Worm (Caenorhabditis elegans) whole organism, early embryonic: ENCODE measurements around the gene F59B10.4.

ENCODE experiments used
- B0310.2 ChIP-seq: sonication (generic microtip); optimal IDR thresholded peaks from 2 replicates; lab custom pipeline; 2016; ENCODE audit warnings: mild to moderate bottlenecking, missing genetic modification characterization, missing compliant biosample characterization
- F13C5.2 ChIP-seq: sonication (generic microtip); optimal IDR thresholded peaks from 2 replicates; lab custom pipeline; 2017; ENCODE audit warnings: mild to moderate bottlenecking, missing genetic modification characterization, inconsistent platforms, missing compliant biosample characterization
- aly-1 ChIP-seq: sonication (generic microtip); optimal IDR thresholded peaks from 2 replicates; lab custom pipeline; 2016; ENCODE audit warnings: missing genetic modification characterization, missing compliant biosample characterization
- ama-1 ChIP-seq: fragments of 150-350 bp; optimal IDR thresholded peaks from 2 replicates; lab custom pipeline; 2014
- ceh-13 ChIP-seq: fragments of 200-800 bp; sonication (Bioruptor generic); optimal IDR thresholded peaks from 2 replicates; lab custom pipeline; 2018; ENCODE audit warnings: mild to moderate bottlenecking, missing genetic modification characterization, missing compliant biosample characterization
- ceh-36 ChIP-seq: sonication (generic microtip); optimal IDR thresholded peaks from 2 replicates; lab custom pipeline; 2016; ENCODE audit warnings: missing genetic modification characterization, inconsistent platforms, missing compliant biosample characterization
- ets-7 ChIP-seq: sonication (generic microtip); optimal IDR thresholded peaks from 2 replicates; lab custom pipeline; 2016; ENCODE audit warnings: missing genotype, missing genetic modification characterization, missing compliant biosample characterization
- flt-1 ChIP-seq: fragments of 200-800 bp; sonication (Bioruptor generic); IDR thresholded peaks from 2 replicates; pipeline ENCODE4 v1.3.6; 2022; ENCODE audit warnings: missing genetic modification characterization, missing compliant biosample characterization
- hmbx-1 ChIP-seq: sonication (generic microtip); optimal IDR thresholded peaks from 2 replicates; lab custom pipeline; 2016; ENCODE audit warnings: mild to moderate bottlenecking, missing genetic modification characterization, missing compliant biosample characterization
- hmg-4 ChIP-seq: fragments of 200-800 bp; sonication (Bioruptor generic); optimal IDR thresholded peaks from 2 replicates; lab custom pipeline; 2018; ENCODE audit warnings: mild to moderate bottlenecking, missing genetic modification characterization, missing compliant biosample characterization
- hnd-1 ChIP-seq: sonication (generic microtip); optimal IDR thresholded peaks from 2 replicates; lab custom pipeline; 2016; ENCODE audit warnings: missing genetic modification characterization, missing compliant biosample characterization
- pes-1 ChIP-seq: fragments of 200-800 bp; sonication (Bioruptor generic); IDR thresholded peaks from 2 replicates; pipeline ENCODE4 v1.3.6; 2022; ENCODE audit warnings: missing genetic modification reagents, missing genetic modification characterization, missing compliant biosample characterization
- scrt-1 ChIP-seq: fragments of 200-800 bp; sonication (Bioruptor generic); IDR thresholded peaks from 2 replicates; pipeline ENCODE4 v1.3.6; 2022; ENCODE audit warnings: missing genetic modification characterization, missing compliant biosample characterization
- sea-1 ChIP-seq: fragments of 200-800 bp; sonication (Bioruptor generic); conservative IDR thresholded peaks from 2 replicates; pipeline ENCODE4 v1.3.6; 2022; ENCODE audit warnings: missing genetic modification characterization, missing compliant biosample characterization
- tbx-11 ChIP-seq: fragments of 200-800 bp; sonication (Bioruptor generic); IDR thresholded peaks from 2 replicates; pipeline ENCODE4 v1.3.6; 2022; ENCODE audit warnings: missing genetic modification characterization, missing compliant biosample characterization
- tbx-37 ChIP-seq: fragments of 200-800 bp; sonication (Bioruptor generic); conservative IDR thresholded peaks from 2 replicates; pipeline ENCODE4 v1.3.6; 2022; ENCODE audit warnings: missing genetic modification reagents, missing genetic modification characterization, missing compliant biosample characterization
- tra-4 ChIP-seq: sonication (generic microtip); optimal IDR thresholded peaks from 2 replicates; lab custom pipeline; 2017; ENCODE audit warnings: missing genetic modification characterization, missing compliant biosample characterization

F59B10.4 gene

ce11 chrII:10519017-10519416, at the start of gene F59B10.4:
F59B10.4 (minus strand) TSS chrII:10519117.
- TF ChIP-seq hnd-1 (tag; lab: Kevin White, UChicago) (no peak), aly-1 (tag; lab: Kevin White, UChicago) (no peak), scrt-1 (GFP tag; lab: Robert Waterston, UW) (no peak), tbx-11 (GFP tag; lab: Robert Waterston, UW) (no peak), tbx-37 (GFP tag; lab: Robert Waterston, UW) (no peak), B0310.2 (tag; lab: Kevin White, UChicago) (no peak), hmbx-1 (tag; lab: Kevin White, UChicago) (no peak), flt-1 (GFP tag; lab: Robert Waterston, UW) (no peak), F13C5.2 (tag; lab: Kevin White, UChicago) (no peak), ama-1 (lab: Kevin White, UChicago) (no peak), tra-4 (no peak), hmg-4 (no peak), pes-1 (no peak), ceh-36 (tag; lab: Kevin White, UChicago) (no peak), ceh-13 (GFP tag; lab: Kevin White, UChicago) (no peak)

- TF ChIP-seq ets-7 (tag; lab: Kevin White, UChicago) (no peak), tra-4 (no peak), flt-1 (GFP tag; lab: Robert Waterston, UW) (no peak), hmbx-1 (tag; lab: Kevin White, UChicago) (no peak), scrt-1 (GFP tag; lab: Robert Waterston, UW) (no peak), hmg-4 (no peak), tbx-37 (GFP tag; lab: Robert Waterston, UW) (no peak), hnd-1 (tag; lab: Kevin White, UChicago) (no peak), sea-1 (GFP tag; lab: Robert Waterston, UW) (no peak), F13C5.2 (tag; lab: Kevin White, UChicago) (no peak), pes-1 (no peak), ceh-13 (GFP tag; lab: Kevin White, UChicago) (no peak), tbx-11 (GFP tag; lab: Robert Waterston, UW) (no peak), aly-1 (tag; lab: Kevin White, UChicago) (no peak), ceh-36 (tag; lab: Kevin White, UChicago) (no peak)
Observed at ce11 chrII:10566458-10566857, 47.5 kb upstream of the F59B10.4 start.

- TF ChIP-seq B0310.2 (tag; lab: Kevin White, UChicago) (no peak), hnd-1 (tag; lab: Kevin White, UChicago) (no peak), tra-4 (no peak), ceh-36 (tag; lab: Kevin White, UChicago) (no peak), ama-1 (lab: Kevin White, UChicago) (no peak), pes-1 (no peak), ets-7 (tag; lab: Kevin White, UChicago) (no peak), flt-1 (GFP tag; lab: Robert Waterston, UW) (no peak), tbx-11 (GFP tag; lab: Robert Waterston, UW) (no peak), ceh-13 (GFP tag; lab: Kevin White, UChicago) (no peak), hmg-4 (no peak), F13C5.2 (tag; lab: Kevin White, UChicago) (no peak), scrt-1 (GFP tag; lab: Robert Waterston, UW) (no peak), aly-1 (tag; lab: Kevin White, UChicago) (no peak)
Observed at ce11 chrII:10564578-10564977, 45.7 kb upstream of the F59B10.4 start, which contains the start of the genes C06A1.6 and C06A1.7. C06A1.6 (minus strand) TSS chrII:10564678. C06A1.7 (plus strand) TSS chrII:10564891.

- TF ChIP-seq hmbx-1 (tag; lab: Kevin White, UChicago) (peak; percentile 51), hnd-1 (tag; lab: Kevin White, UChicago) (peak; percentile 42), tra-4 (peak; percentile 60), F13C5.2 (tag; lab: Kevin White, UChicago) (peak; percentile 99), ceh-36 (tag; lab: Kevin White, UChicago) (peak; percentile 54), aly-1 (tag; lab: Kevin White, UChicago) (no peak), tbx-11 (GFP tag; lab: Robert Waterston, UW) (peak; percentile 57; the same call in 1 of the 2 replicates), scrt-1 (GFP tag; lab: Robert Waterston, UW) (peak; percentile 57; the same call in 1 of the 2 replicates), ceh-13 (GFP tag; lab: Kevin White, UChicago) (peak; percentile 47), pes-1 (peak; percentile 82), flt-1 (GFP tag; lab: Robert Waterston, UW) (peak; percentile 81), ets-7 (tag; lab: Kevin White, UChicago) (peak; percentile 45), hmg-4 (peak; percentile 65), ama-1 (lab: Kevin White, UChicago) (no peak), tbx-37 (GFP tag; lab: Robert Waterston, UW) (peak; percentile 75), B0310.2 (tag; lab: Kevin White, UChicago) (peak; percentile 74), sea-1 (GFP tag; lab: Robert Waterston, UW) (peak; percentile 86)
Observed at ce11 chrII:10563368-10563767, 44.5 kb upstream of the F59B10.4 start, which contains the start of gene cdc-48.1. cdc-48.1 (minus strand) TSS chrII:10563407.

- TF ChIP-seq ceh-13 (GFP tag; lab: Kevin White, UChicago): no peak
- TF ChIP-seq ama-1 (lab: Kevin White, UChicago): no peak
- TF ChIP-seq tbx-37 (GFP tag; lab: Robert Waterston, UW): no peak
- no peak for TF ChIP-seq flt-1 (GFP tag; lab: Robert Waterston, UW)
- no peak for TF ChIP-seq B0310.2 (tag; lab: Kevin White, UChicago)
- no peak for TF ChIP-seq aly-1 (tag; lab: Kevin White, UChicago)
- no peak for TF ChIP-seq ets-7 (tag; lab: Kevin White, UChicago)
- TF ChIP-seq tra-4: no peak
- no peak for TF ChIP-seq sea-1 (GFP tag; lab: Robert Waterston, UW)
Observed at ce11 chrII:10559671-10560184, 40.8 kb upstream of the F59B10.4 start.

ce11 chrII:10558962-10559415, 40.1 kb upstream of the F59B10.4 start:
- TF ChIP-seq pes-1 (no peak), hmg-4 (no peak), ceh-13 (GFP tag; lab: Kevin White, UChicago) (no peak), ceh-36 (tag; lab: Kevin White, UChicago) (no peak), B0310.2 (tag; lab: Kevin White, UChicago) (no peak), tra-4 (no peak), tbx-11 (GFP tag; lab: Robert Waterston, UW) (no peak), flt-1 (GFP tag; lab: Robert Waterston, UW) (no peak), tbx-37 (GFP tag; lab: Robert Waterston, UW) (no peak), ets-7 (tag; lab: Kevin White, UChicago) (no peak), hmbx-1 (tag; lab: Kevin White, UChicago) (no peak), F13C5.2 (tag; lab: Kevin White, UChicago) (no peak), hnd-1 (tag; lab: Kevin White, UChicago) (no peak), scrt-1 (GFP tag; lab: Robert Waterston, UW) (no peak), aly-1 (tag; lab: Kevin White, UChicago) (no peak), sea-1 (GFP tag; lab: Robert Waterston, UW) (no peak), ama-1 (lab: Kevin White, UChicago) (no peak)
